Worm (Caenorhabditis elegans) whole organism, L2 larva: Measurements from ENCODE around the gene cdka-1.

Experiments
- C34F6.9 ChIP-seq: fragments of 150-350 bp; optimal IDR thresholded peaks from 2 replicates; lab custom pipeline; 2014; ENCODE audit warnings: missing biosample characterization, missing genetic modification characterization
- F13H6.1 ChIP-seq: sonication (generic microtip); optimal IDR thresholded peaks from 2 replicates; lab custom pipeline; 2016; ENCODE audit warnings: missing genetic modification characterization, missing compliant biosample characterization
- R02D3.7 ChIP-seq: fragments of 150-350 bp; optimal IDR thresholded peaks from 2 replicates; lab custom pipeline; 2014; ENCODE audit warnings: missing biosample characterization, missing genetic modification characterization
- Y55F3AM.14 ChIP-seq: fragments of 200-800 bp; sonication (Bioruptor generic); optimal IDR thresholded peaks from 2 replicates; lab custom pipeline; 2018; ENCODE audit warnings: mild to moderate bottlenecking, missing genetic modification characterization, missing compliant biosample characterization
- ZK546.5 ChIP-seq: sonication (generic microtip); optimal IDR thresholded peaks from 2 replicates; lab custom pipeline; 2017; ENCODE audit warnings: missing biosample characterization, missing genetic modification characterization
- alr-1 ChIP-seq: fragments of 150-350 bp; optimal IDR thresholded peaks from 2 replicates; lab custom pipeline; 2014; ENCODE audit warnings: missing biosample characterization, missing genetic modification characterization
- aly-2 ChIP-seq: fragments of 150-350 bp; optimal IDR thresholded peaks from 2 replicates; lab custom pipeline; 2014; ENCODE audit warnings: missing biosample characterization, missing genetic modification characterization
- ama-1 ChIP-seq: fragments of 150-350 bp; optimal IDR thresholded peaks from 2 replicates; lab custom pipeline; 2018; ENCODE audit warnings: inconsistent platforms
- blmp-1 ChIP-seq: sonication (generic microtip); optimal IDR thresholded peaks from 2 replicates; lab custom pipeline; 2017; ENCODE audit warnings: missing genetic modification characterization, mild to moderate bottlenecking, missing compliant biosample characterization, antibody characterized with exemption, moderate library complexity; ENCODE audit not compliant: insufficient read depth
- ceh-16 ChIP-seq: fragments of 150-350 bp; optimal IDR thresholded peaks from 2 replicates; lab custom pipeline; 2014; ENCODE audit warnings: missing biosample characterization, missing genetic modification characterization
- ceh-82 ChIP-seq: fragments of 150-350 bp; optimal IDR thresholded peaks from 2 replicates; lab custom pipeline; 2014; ENCODE audit warnings: missing biosample characterization, missing genetic modification characterization
- crh-2 ChIP-seq: sonication (generic microtip); optimal IDR thresholded peaks from 2 replicates; lab custom pipeline; 2017; ENCODE audit warnings: missing biosample characterization, missing genetic modification characterization
- dmd-4 ChIP-seq: sonication (generic microtip); optimal IDR thresholded peaks from 2 replicates; lab custom pipeline; 2017; ENCODE audit warnings: missing biosample characterization, missing genetic modification characterization
- egl-27 ChIP-seq: sonication (generic microtip); optimal IDR thresholded peaks from 3 replicates; lab custom pipeline; 2017; ENCODE audit warnings: missing biosample characterization, missing genetic modification reagents, missing genetic modification characterization
- elt-1 ChIP-seq: fragments of 150-350 bp; optimal IDR thresholded peaks from 2 replicates; lab custom pipeline; 2014; ENCODE audit warnings: missing biosample characterization, missing genetic modification characterization
- elt-3 ChIP-seq: sonication (generic microtip); optimal IDR thresholded peaks from 2 replicates; lab custom pipeline; 2017; ENCODE audit warnings: missing biosample characterization, missing genetic modification characterization
- fos-1 ChIP-seq: fragments of 150-350 bp; optimal IDR thresholded peaks from 2 replicates; lab custom pipeline; 2014; ENCODE audit warnings: missing biosample characterization, missing genetic modification characterization
- gmeb-1 ChIP-seq: fragments of 150-350 bp; optimal IDR thresholded peaks from 2 replicates; lab custom pipeline; 2014; ENCODE audit warnings: missing biosample characterization, missing genetic modification characterization
- lin-11 ChIP-seq: fragments of 150-350 bp; sonication (generic microtip); optimal IDR thresholded peaks from 2 replicates; lab custom pipeline; 2014; ENCODE audit warnings: missing biosample characterization, missing genetic modification characterization, inconsistent platforms, mixed read lengths
- lin-13 ChIP-seq: fragments of 150-350 bp; optimal IDR thresholded peaks from 2 replicates; lab custom pipeline; 2014; ENCODE audit warnings: missing biosample characterization, missing genetic modification reagents, missing genetic modification characterization
- lin-39 ChIP-seq: fragments of 150-350 bp; optimal IDR thresholded peaks from 2 replicates; lab custom pipeline; 2014; ENCODE audit warnings: missing biosample characterization, missing genetic modification reagents, missing genetic modification characterization
- lsy-2 ChIP-seq, 2 experiments: fragments of 150-350 bp in 1 of 2; sonication (generic microtip) in 1 of 2; optimal IDR thresholded peaks; 2 replicates each; lab custom pipeline; 2014 to 2017; ENCODE audit warnings: missing biosample characterization in 2 of 2, missing genetic modification characterization in 2 of 2
- mab-5 ChIP-seq: fragments of 150-350 bp; optimal IDR thresholded peaks from 2 replicates; lab custom pipeline; 2014; ENCODE audit warnings: missing biosample characterization, missing genetic modification characterization
- mbf-1 ChIP-seq: sonication (generic microtip); optimal IDR thresholded peaks from 2 replicates; lab custom pipeline; 2017; ENCODE audit warnings: missing biosample characterization, missing genetic modification characterization
- mdl-1 ChIP-seq, 2 experiments: fragments of 150-350 bp in 1 of 2; sonication (generic microtip) in 1 of 2; optimal IDR thresholded peaks; 2 replicates each; lab custom pipeline; 2017; ENCODE audit warnings: missing biosample characterization in 2 of 2, missing genetic modification characterization in 2 of 2
- nhr-10 ChIP-seq: sonication (generic microtip); optimal IDR thresholded peaks from 2 replicates; lab custom pipeline; 2017; ENCODE audit warnings: missing biosample characterization, missing genetic modification characterization
- nhr-11 ChIP-seq: fragments of 150-350 bp; optimal IDR thresholded peaks from 2 replicates; lab custom pipeline; 2014; ENCODE audit warnings: missing biosample characterization, missing genetic modification characterization
- nhr-12 ChIP-seq: fragments of 150-350 bp; optimal IDR thresholded peaks from 2 replicates; lab custom pipeline; 2014; ENCODE audit warnings: missing biosample characterization, missing genetic modification characterization
- nhr-129 ChIP-seq: fragments of 150-350 bp; optimal IDR thresholded peaks from 2 replicates; lab custom pipeline; 2014; ENCODE audit warnings: missing biosample characterization, missing genetic modification characterization
- nhr-21 ChIP-seq: fragments of 150-350 bp; optimal IDR thresholded peaks from 2 replicates; lab custom pipeline; 2014; ENCODE audit warnings: missing biosample characterization, missing genetic modification characterization
- nhr-23 ChIP-seq: fragments of 150-350 bp; optimal IDR thresholded peaks from 2 replicates; lab custom pipeline; 2014; ENCODE audit warnings: missing biosample characterization, missing genetic modification reagents, missing genetic modification characterization
- nhr-237 ChIP-seq: fragments of 150-350 bp; optimal IDR thresholded peaks from 2 replicates; lab custom pipeline; 2014; ENCODE audit warnings: missing biosample characterization, missing genetic modification characterization
- nhr-25 ChIP-seq: fragments of 150-350 bp; sonication (generic microtip); optimal IDR thresholded peaks from 3 replicates; lab custom pipeline; 2014; ENCODE audit warnings: missing biosample characterization, missing genetic modification characterization
- nhr-6 ChIP-seq: fragments of 150-350 bp; optimal IDR thresholded peaks from 2 replicates; lab custom pipeline; 2014; ENCODE audit warnings: missing biosample characterization, missing genetic modification characterization
- nhr-77 ChIP-seq: fragments of 150-350 bp; optimal IDR thresholded peaks from 2 replicates; lab custom pipeline; 2014; ENCODE audit warnings: missing biosample characterization, missing genetic modification characterization
- sem-4 ChIP-seq: fragments of 150-350 bp; optimal IDR thresholded peaks from 2 replicates; lab custom pipeline; 2014; ENCODE audit warnings: missing biosample characterization, missing genetic modification reagents, missing genetic modification characterization
- sma-3 ChIP-seq: sonication (generic microtip); optimal IDR thresholded peaks from 2 replicates; lab custom pipeline; 2016; ENCODE audit warnings: missing genetic modification reagents, missing genetic modification characterization, missing compliant biosample characterization
- sma-9 ChIP-seq, 2 experiments: fragments of 150-350 bp in 1 of 2; sonication (generic microtip) in 1 of 2; optimal IDR thresholded peaks; 2 replicates each; lab custom pipeline; 2014 to 2016; ENCODE audit warnings: missing genetic modification characterization in 2 of 2, mild to moderate bottlenecking in 1 of 2, missing biosample characterization in 1 of 2, missing compliant biosample characterization in 1 of 2, missing genetic modification reagents in 1 of 2, moderate library complexity in 1 of 2
- unc-39 ChIP-seq: fragments of 150-350 bp; optimal IDR thresholded peaks from 2 replicates; lab custom pipeline; 2014; ENCODE audit warnings: missing biosample characterization, missing genetic modification characterization
- unc-55 ChIP-seq: fragments of 150-350 bp; sonication (generic microtip); optimal IDR thresholded peaks from 3 replicates; lab custom pipeline; 2014; ENCODE audit warnings: missing biosample characterization, missing genetic modification reagents, missing genetic modification characterization
- ztf-1 ChIP-seq: fragments of 200-800 bp; sonication (Bioruptor generic); conservative IDR thresholded peaks from 2 replicates; pipeline ENCODE4 v1.3.6; 2022; ENCODE audit warnings: missing genetic modification characterization, missing compliant biosample characterization
- ztf-4 ChIP-seq: fragments of 150-350 bp; optimal IDR thresholded peaks from 2 replicates; lab custom pipeline; 2014; ENCODE audit warnings: missing biosample characterization, missing genetic modification characterization

The cdka-1 gene

ce11 chrIII:4688965-4689364 lies 30.4 kb downstream of the cdka-1 start, which contains the start of gene ppat-1:
Gene ppat-1 (plus strand): TSS chrIII:4689280.
- no peak for TF ChIP-seq lin-39 (tag; lab: Kevin White, UChicago)
- TF ChIP-seq fos-1: peak; percentile 10

ce11 chrIII:4689595-4689994 lies 31.0 kb downstream of the cdka-1 start:
- peak; percentile 70 for TF ChIP-seq lin-13 (GFP tag; lab: Kevin White, UChicago)
- peak; percentile 32 for TF ChIP-seq nhr-11 (tag; lab: Kevin White, UChicago)
- TF ChIP-seq egl-27 (tag; lab: Kevin White, UChicago): peak; percentile 77
- TF ChIP-seq R02D3.7 (tag; lab: Kevin White, UChicago): no peak
- peak; percentile 74 for TF ChIP-seq gmeb-1 (tag; lab: Kevin White, UChicago)
- no peak for TF ChIP-seq mbf-1 (tag; lab: Kevin White, UChicago)
- no peak for TF ChIP-seq ama-1 (lab: Kevin White, UChicago)
- TF ChIP-seq alr-1 (tag; lab: Kevin White, UChicago): no peak
- TF ChIP-seq elt-3 (tag; lab: Kevin White, UChicago): no peak
- TF ChIP-seq Y55F3AM.14 (GFP tag; lab: Kevin White, UChicago): peak; percentile 78
- TF ChIP-seq sem-4 (tag; lab: Kevin White, UChicago): peak; percentile 50
- TF ChIP-seq nhr-237 (tag; lab: Kevin White, UChicago): no peak
- no peak for TF ChIP-seq ztf-1 (GFP tag; lab: Robert Waterston, UW)
- TF ChIP-seq nhr-10 (tag; lab: Kevin White, UChicago): no peak
- peak; percentile 66 for TF ChIP-seq F13H6.1 (tag; lab: Kevin White, UChicago)
- no peak for TF ChIP-seq elt-1 (tag; lab: Kevin White, UChicago)
- peak; percentile 54 to 79 for TF ChIP-seq lsy-2 (tag; optimal IDR thresholded peaks at IDR 0.05; lab: Kevin White, UChicago)
- peak; percentile 76 for TF ChIP-seq sma-3 (GFP tag; lab: Kevin White, UChicago)
- TF ChIP-seq mdl-1 (tag; optimal IDR thresholded peaks at IDR 0.05; lab: Kevin White, UChicago): peak in 1 of 2 experiments; percentile 70
- TF ChIP-seq nhr-21 (tag; lab: Kevin White, UChicago): peak; percentile 76
- TF ChIP-seq nhr-12: no peak
- no peak for TF ChIP-seq unc-55 (GFP tag; lab: Kevin White, UChicago)
- TF ChIP-seq crh-2: peak; percentile 90
- TF ChIP-seq ceh-16 (tag; lab: Kevin White, UChicago): no peak
- no peak for TF ChIP-seq dmd-4 (tag; lab: Kevin White, UChicago)
- peak; percentile 89 for TF ChIP-seq fos-1
- peak; percentile 85 for TF ChIP-seq sma-9 (GFP tag; optimal IDR thresholded peaks at IDR 0.05; lab: Kevin White, UChicago)
- TF ChIP-seq sma-9 (tag; optimal IDR thresholded peaks at IDR 0.05; lab: Kevin White, UChicago): no peak
- no peak for TF ChIP-seq blmp-1 (tag; lab: Kevin White, UChicago)
- peak; percentile 68 for TF ChIP-seq C34F6.9 (tag; lab: Kevin White, UChicago)
- TF ChIP-seq unc-39 (tag; lab: Kevin White, UChicago): no peak
- TF ChIP-seq ZK546.5 (tag; lab: Kevin White, UChicago): no peak
- TF ChIP-seq nhr-6: peak; percentile 48
- no peak for TF ChIP-seq nhr-25 (tag; lab: Kevin White, UChicago)
- no peak for TF ChIP-seq ceh-82 (tag; lab: Kevin White, UChicago)
- TF ChIP-seq lin-11 (tag; lab: Kevin White, UChicago): peak; percentile 48
- peak; percentile 74 for TF ChIP-seq ztf-4 (tag; lab: Kevin White, UChicago)
- no peak for TF ChIP-seq nhr-23
- TF ChIP-seq aly-2 (tag; lab: Kevin White, UChicago): no peak
- peak; percentile 96 for TF ChIP-seq nhr-129
- TF ChIP-seq nhr-77 (tag; lab: Kevin White, UChicago): no peak
- TF ChIP-seq, all 48 proteins: peak for 19

- TF ChIP-seq elt-3 (tag; lab: Kevin White, UChicago) (no peak), unc-39 (tag; lab: Kevin White, UChicago) (no peak), ceh-16 (tag; lab: Kevin White, UChicago) (no peak), F13H6.1 (tag; lab: Kevin White, UChicago) (peak; percentile 50), C34F6.9 (tag; lab: Kevin White, UChicago) (peak; percentile 86), fos-1 (peak; percentile 70), crh-2 (peak; percentile 60), blmp-1 (tag; lab: Kevin White, UChicago) (peak; percentile 37), sma-9 (GFP tag; optimal IDR thresholded peaks at IDR 0.05; lab: Kevin White, UChicago) (peak; percentile 52), sma-9 (tag; optimal IDR thresholded peaks at IDR 0.05; lab: Kevin White, UChicago) (no peak), egl-27 (tag; lab: Kevin White, UChicago) (no peak), nhr-21 (tag; lab: Kevin White, UChicago) (peak; percentile 21), lsy-2 (tag; optimal IDR thresholded peaks at IDR 0.05; lab: Kevin White, UChicago) (peak; percentile 9 to 87), nhr-237 (tag; lab: Kevin White, UChicago) (no peak), ZK546.5 (tag; lab: Kevin White, UChicago) (no peak), gmeb-1 (tag; lab: Kevin White, UChicago) (peak; percentile 76), sma-3 (GFP tag; lab: Kevin White, UChicago) (peak; percentile 58), nhr-25 (tag; lab: Kevin White, UChicago) (peak; percentile 60), unc-55 (GFP tag; lab: Kevin White, UChicago) (peak; percentile 77), lin-11 (tag; lab: Kevin White, UChicago) (peak; percentile 28), lin-13 (GFP tag; lab: Kevin White, UChicago) (peak; percentile 29), sem-4 (tag; lab: Kevin White, UChicago) (peak; percentile 10), mab-5 (tag; lab: Kevin White, UChicago) (no peak), nhr-129 (peak; percentile 79), ztf-1 (GFP tag; lab: Robert Waterston, UW) (no peak)
Measured at ce11 chrIII:4693281-4693680, 34.7 kb downstream of the cdka-1 start, which contains the start of gene nifk-1. Gene nifk-1 (minus strand): TSS chrIII:4693307.
